Fruit fly (Drosophila melanogaster) whole organism, pupa: Measurements from ENCODE around the gene CG1233.

Experiments used
- CG12605 ChIP-seq: fragments of 200-800 bp; sonication (Bioruptor generic); IDR thresholded peaks from 2 replicates; pipeline ENCODE4 v1.3.6; 2022; ENCODE audit warnings: missing biosample characterization, missing genetic modification characterization
- CG13204 ChIP-seq: fragments of 200-800 bp; sonication (Bioruptor generic); optimal IDR thresholded peaks from 2 replicates; lab custom pipeline; 2018; ENCODE audit warnings: missing biosample characterization, mild to moderate bottlenecking, missing genetic modification characterization, moderate library complexity
- CG14655 ChIP-seq: fragments of 200-800 bp; sonication (Bioruptor generic); optimal IDR thresholded peaks from 3 replicates; lab custom pipeline; 2017; ENCODE audit warnings: mild to moderate bottlenecking, missing biosample characterization, missing genetic modification reagents, missing genetic modification characterization
- CG15710 ChIP-seq: fragments of 200-800 bp; sonication (Bioruptor generic); optimal IDR thresholded peaks from 2 replicates; lab custom pipeline; 2018; ENCODE audit warnings: missing biosample characterization, mild to moderate bottlenecking, missing genetic modification characterization, moderate library complexity
- CG4496 ChIP-seq: fragments of 200-800 bp; sonication (Bioruptor generic); IDR thresholded peaks from 3 replicates; pipeline ENCODE4 v1.3.6; 2022; ENCODE audit warnings: missing biosample characterization, missing genetic modification characterization
- CG8301 ChIP-seq: fragments of 200-800 bp; sonication (Bioruptor generic); optimal IDR thresholded peaks from 2 replicates; lab custom pipeline; 2018; ENCODE audit warnings: missing biosample characterization, mild to moderate bottlenecking, missing genetic modification characterization
- CG9948 ChIP-seq: fragments of 200-800 bp; sonication (Bioruptor generic); optimal IDR thresholded peaks from 2 replicates; lab custom pipeline; 2018; ENCODE audit warnings: missing biosample characterization, mild to moderate bottlenecking, missing genetic modification characterization, moderate library complexity
- D1 ChIP-seq: fragments of 200-800 bp; sonication (Bioruptor generic); optimal IDR thresholded peaks from 2 replicates; lab custom pipeline; 2018; ENCODE audit warnings: missing biosample characterization, mild to moderate bottlenecking, missing genetic modification characterization, moderate library complexity
- EcR ChIP-seq: fragments of 200-800 bp; sonication (Bioruptor generic); optimal IDR thresholded peaks from 3 replicates; lab custom pipeline; 2019; ENCODE audit warnings: missing biosample characterization, missing genetic modification characterization, mild to moderate bottlenecking, moderate library complexity, missing genetic modification reagents
- Ets98B ChIP-seq: fragments of 200-800 bp; sonication (Bioruptor generic); IDR thresholded peaks from 2 replicates; pipeline ENCODE4 v1.3.6; 2022; ENCODE audit warnings: missing biosample characterization, missing genetic modification characterization
- Pif1A ChIP-seq: fragments of 200-800 bp; sonication (Bioruptor generic); optimal IDR thresholded peaks from 3 replicates; lab custom pipeline; 2016; ENCODE audit warnings: missing biosample characterization, missing genetic modification characterization
- Pif1B ChIP-seq: fragments of 200-800 bp; sonication (Bioruptor generic); optimal IDR thresholded peaks from 3 replicates; lab custom pipeline; 2016; ENCODE audit warnings: missing biosample characterization, missing genetic modification characterization
- Snoo ChIP-seq: fragments of 200-800 bp; sonication (Bioruptor generic); optimal IDR thresholded peaks from 3 replicates; lab custom pipeline; 2017; ENCODE audit warnings: missing biosample characterization, mild to moderate bottlenecking, missing genetic modification characterization, inconsistent platforms
- gl ChIP-seq: fragments of 200-800 bp; sonication (Bioruptor generic); optimal IDR thresholded peaks from 2 replicates; lab custom pipeline; 2018; ENCODE audit warnings: missing biosample characterization, mild to moderate bottlenecking, missing genetic modification characterization

DNA sequence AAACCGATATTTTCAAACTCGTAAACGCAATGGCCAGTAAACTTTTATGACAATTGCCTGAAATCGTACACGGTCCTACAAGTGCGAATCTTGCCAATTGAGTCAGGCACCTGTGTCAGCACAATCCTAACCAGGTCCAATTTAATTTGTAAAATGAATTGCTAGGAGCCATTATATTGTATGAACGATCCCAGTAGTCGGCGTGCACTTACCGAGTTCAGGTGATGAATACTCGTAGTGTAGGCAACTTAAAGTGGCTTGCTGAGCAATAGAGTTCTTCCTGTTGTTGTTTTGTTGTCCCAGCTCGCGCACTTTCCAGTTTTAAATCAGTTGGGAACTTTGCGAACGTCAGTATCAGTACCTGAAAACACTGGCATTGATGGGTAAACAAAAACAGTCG is 20.7 kb upstream of the CG1233 start:
- no peak for TF ChIP-seq Pif1B (GFP tag; lab: Kevin White, UChicago)
- TF ChIP-seq D1, result no peak
- no peak for TF ChIP-seq EcR (GFP tag; lab: Kevin White, UChicago)
- no peak for TF ChIP-seq Pif1A (GFP tag; lab: Kevin White, UChicago)
- TF ChIP-seq Snoo (tag; lab: Kevin White, UChicago), result no peak
- no peak for TF ChIP-seq Ets98B (GFP tag; lab: Robert Waterston, UW)
- TF ChIP-seq CG8301, result no peak
- TF ChIP-seq CG4496, result no peak
- TF ChIP-seq gl (tag; lab: Kevin White, UChicago), result no peak
- no peak for TF ChIP-seq CG15710 (tag; lab: Kevin White, UChicago)
- TF ChIP-seq CG9948, result no peak
- no peak for TF ChIP-seq CG13204
- TF ChIP-seq CG14655 (GFP tag; lab: Kevin White, UChicago), result no peak
- no peak for TF ChIP-seq CG12605 (GFP tag; lab: Robert Waterston, UW)
